Fruit fly (Drosophila melanogaster): ENCODE results near the gene AIF.

The AIF gene

DNA sequence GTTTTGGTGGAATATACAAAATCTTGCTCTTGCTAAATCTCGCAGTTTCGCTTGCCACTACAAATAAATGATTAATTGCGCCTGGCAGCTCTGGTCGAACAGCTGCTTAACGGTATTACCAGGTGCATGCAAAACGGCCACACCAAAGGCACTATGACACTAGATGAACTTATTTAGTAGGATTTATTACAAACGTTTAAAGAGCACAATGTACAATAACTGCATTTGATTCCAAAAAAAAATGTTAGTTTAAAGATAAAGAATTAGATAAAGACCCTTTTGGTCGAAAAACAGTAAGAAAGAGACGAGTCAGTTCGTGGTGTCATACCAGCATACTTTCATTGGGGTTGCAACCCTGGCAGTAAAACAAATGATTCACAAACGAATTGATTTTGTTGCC is 4.3 kb upstream of the AIF start, which contains the start of the genes CG11723 and Tbcd (continued):
- TF ChIP-seq CG9817 (tag; optimal IDR thresholded peaks at IDR 0.05) (peak; percentile 87), exex (tag; optimal IDR thresholded peaks at IDR 0.05) (no peak), inv (GFP tag; IDR thresholded peaks at IDR 0.05; ENCODE audit: partially characterized antibody) (no peak), Adf1 (GFP tag; IDR thresholded peaks at IDR 0.05) (peak; percentile 55), ara (GFP tag; IDR thresholded peaks at IDR 0.05) (peak; percentile 93), vnd (GFP tag; IDR thresholded peaks at IDR 0.05; ENCODE audit: partially characterized antibody) (0 out of 3 replicates have a peak, but pooled peaks have one; percentile 32), sob (GFP tag; IDR thresholded peaks at IDR 0.05) (peak; percentile 92), jing (GFP tag; optimal IDR thresholded peaks at IDR 0.05) (no peak), tgo (GFP tag; IDR thresholded peaks at IDR 0.05) (peak; percentile 95), repo (GFP tag; optimal IDR thresholded peaks at IDR 0.05) (peak; percentile 73), CG4282 (GFP tag; optimal IDR thresholded peaks at IDR 0.05) (peak; percentile 72), CG10462 (GFP tag; optimal IDR thresholded peaks at IDR 0.05) (peak; percentile 67), hkb (optimal IDR thresholded peaks at IDR 0.05) (no peak), hkb (GFP tag; IDR thresholded peaks at IDR 0.05) (peak; percentile 95), CG12769 (tag; optimal IDR thresholded peaks at IDR 0.05) (no peak), gsb-n (tag; optimal IDR thresholded peaks at IDR 0.05) (no peak), ranshi (GFP tag; IDR thresholded peaks at IDR 0.05) (peak; percentile 94), CG11723 (GFP tag; optimal IDR thresholded peaks at IDR 0.05) (no peak), Hmr (GFP tag; optimal IDR thresholded peaks at IDR 0.05) (no peak), CG10209 (GFP tag; optimal IDR thresholded peaks at IDR 0.05) (no peak), CG13894 (tag; optimal IDR thresholded peaks at IDR 0.05) (no peak), HmgD (GFP tag; optimal IDR thresholded peaks at IDR 0.05) (peak; percentile 82), h (optimal IDR thresholded peaks at IDR 0.05) (no peak), CG13296 (GFP tag; optimal IDR thresholded peaks at IDR 0.05) (no peak), grau (tag; optimal IDR thresholded peaks at IDR 0.05) (peak; percentile 87), CG7745 (tag; optimal IDR thresholded peaks at IDR 0.05) (no peak), lab (GFP tag; optimal IDR thresholded peaks at IDR 0.05) (no peak), CG8944 (GFP tag; optimal IDR thresholded peaks at IDR 0.05) (peak; percentile 88), Trl (optimal IDR thresholded peaks at IDR 0.05) (no peak), Trl (GFP tag; optimal IDR thresholded peaks at IDR 0.05) (peak; percentile 87), CG9932 (GFP tag; IDR thresholded peaks at IDR 0.05) (peak; percentile 90), sd (tag; optimal IDR thresholded peaks at IDR 0.05) (no peak), sc (optimal IDR thresholded peaks at IDR 0.05) (no peak), sc (GFP tag; optimal IDR thresholded peaks at IDR 0.05) (peak; percentile 61), cato (GFP tag; optimal IDR thresholded peaks at IDR 0.05; ENCODE audit: borderline replicate concordance) (peak; percentile 80), Hr78 (GFP tag; optimal IDR thresholded peaks at IDR 0.05) (no peak), HHEX (GFP tag; optimal IDR thresholded peaks at IDR 0.05) (peak; percentile 85), Atf3 (GFP tag; optimal IDR thresholded peaks at IDR 0.05) (peak; percentile 83), CG18619 (GFP tag; optimal IDR thresholded peaks at IDR 0.05) (peak; percentile 83), sqz (GFP tag; optimal IDR thresholded peaks at IDR 0.05) (peak; percentile 51), pan (optimal IDR thresholded peaks at IDR 0.05) (no peak), pan (GFP tag; optimal IDR thresholded peaks at IDR 0.05 in 1 of 2, IDR thresholded peaks at IDR 0.05 in 1 of 2) (peak in 1 of 2 experiments; percentile 95), E2f2 (GFP tag; IDR thresholded peaks at IDR 0.05) (peak; percentile 75), Drgx (GFP tag; IDR thresholded peaks at IDR 0.05) (peak; percentile 91), psq (GFP tag; optimal IDR thresholded peaks at IDR 0.05) (peak; percentile 60), Meics (GFP tag; optimal IDR thresholded peaks at IDR 0.05) (no peak)
